Worm (Caenorhabditis elegans) whole organism, L1 larva: ENCODE measurements around the gene F20E11.18.

Experiments
- aly-2 ChIP-seq: fragments of 150-350 bp; optimal IDR thresholded peaks from 2 replicates; lab custom pipeline; 2014; ENCODE audit warnings: missing biosample characterization, missing genetic modification characterization
- ceh-82 ChIP-seq, 3 experiments: fragments of 150-350 bp in 1 of 3; sonication (generic microtip) in 2 of 3; optimal IDR thresholded peaks; 2 replicates each; lab custom pipeline; 2014 to 2017; ENCODE audit warnings: missing biosample characterization in 3 of 3, missing genetic modification characterization in 3 of 3
- nhr-237 ChIP-seq: fragments of 150-350 bp; optimal IDR thresholded peaks from 2 replicates; lab custom pipeline; 2014; ENCODE audit warnings: missing biosample characterization, missing genetic modification characterization
- unc-62 ChIP-seq: fragments of 150-350 bp; optimal IDR thresholded peaks from 2 replicates; lab custom pipeline; 2014; ENCODE audit warnings: missing biosample characterization, missing genetic modification reagents, missing genetic modification characterization
- ztf-11 ChIP-seq, 2 experiments: sonication (generic microtip); optimal IDR thresholded peaks; 2 replicates each; lab custom pipeline; 2016 to 2017; ENCODE audit warnings: missing genetic modification characterization in 2 of 2, missing biosample characterization in 1 of 2, missing compliant biosample characterization in 1 of 2

- no peak for TF ChIP-seq ztf-11 (tag; optimal IDR thresholded peaks at IDR 0.05; lab: Kevin White, UChicago)
- TF ChIP-seq unc-62 (GFP tag; lab: Kevin White, UChicago) = no peak
- no peak for TF ChIP-seq aly-2 (tag; lab: Kevin White, UChicago)
- no peak for TF ChIP-seq ceh-82 (tag; optimal IDR thresholded peaks at IDR 0.05; lab: Kevin White, UChicago)
- no peak for TF ChIP-seq nhr-237 (tag; lab: Kevin White, UChicago)
These were observed 23.7 kb upstream of the F20E11.18 start, which contains the start of gene srz-48 for ce11 chrV:17460061-17460460.
